Fruit fly (Drosophila melanogaster) whole organism, prepupa: ENCODE measurements around the gene CG9951.
A peak's percentile ranks its signal among the peaks of the same experiment; 100 is the strongest.

Source experiments
- Blimp-1 ChIP-seq: fragments of 200-800 bp; sonication (Bioruptor generic); optimal IDR thresholded peaks from 3 replicates; lab custom pipeline; 2017; ENCODE audit warnings: missing biosample characterization, missing genetic modification characterization, mild to moderate bottlenecking, moderate library complexity, missing genetic modification reagents
- CG10631 ChIP-seq: fragments of 200-800 bp; sonication (Bioruptor generic); optimal IDR thresholded peaks from 2 replicates; lab custom pipeline; 2016; ENCODE audit warnings: missing biosample characterization, missing genetic modification characterization
- CG10669 ChIP-seq: fragments of 200-800 bp; sonication (Bioruptor generic); optimal IDR thresholded peaks from 3 replicates; lab custom pipeline; 2018; ENCODE audit warnings: missing biosample characterization, mild to moderate bottlenecking, missing genetic modification characterization, moderate library complexity
- CG11294 ChIP-seq: fragments of 200-800 bp; sonication (Bioruptor generic); IDR thresholded peaks from 2 replicates; pipeline ENCODE4 v1.3.6; 2022; ENCODE audit warnings: missing biosample characterization, missing genetic modification characterization
- CG11902 ChIP-seq: fragments of 200-800 bp; sonication (Bioruptor generic); optimal IDR thresholded peaks from 3 replicates; lab custom pipeline; 2016; ENCODE audit warnings: missing biosample characterization, missing genetic modification characterization
- CG15336 ChIP-seq: fragments of 200-800 bp; sonication (Bioruptor generic); IDR thresholded peaks from 2 replicates; pipeline ENCODE4 v1.3.6; 2022; ENCODE audit warnings: missing biosample characterization, missing genetic modification characterization
- CG1621 ChIP-seq: fragments of 200-800 bp; sonication (Bioruptor generic); optimal IDR thresholded peaks from 3 replicates; lab custom pipeline; 2018; ENCODE audit warnings: missing biosample characterization, mild to moderate bottlenecking, missing genetic modification characterization
- CG16779 ChIP-seq: fragments of 200-800 bp; sonication (Bioruptor generic); optimal IDR thresholded peaks from 3 replicates; lab custom pipeline; 2017; ENCODE audit warnings: missing biosample characterization, mild to moderate bottlenecking, missing genetic modification characterization
- CG31627 ChIP-seq: fragments of 200-800 bp; sonication (Bioruptor generic); optimal IDR thresholded peaks from 3 replicates; lab custom pipeline; 2016; ENCODE audit warnings: missing biosample characterization, missing genetic modification characterization
- CG32006 ChIP-seq: fragments of 200-800 bp; sonication (Bioruptor generic); optimal IDR thresholded peaks from 3 replicates; lab custom pipeline; 2017; ENCODE audit warnings: missing biosample characterization, mild to moderate bottlenecking, missing genetic modification characterization
- CG34406 ChIP-seq: fragments of 200-800 bp; sonication (Bioruptor generic); optimal IDR thresholded peaks from 3 replicates; lab custom pipeline; 2016; ENCODE audit warnings: missing biosample characterization, missing genetic modification characterization
- CG3919 ChIP-seq: fragments of 200-800 bp; sonication (Bioruptor generic); optimal IDR thresholded peaks from 3 replicates; lab custom pipeline; 2016; ENCODE audit warnings: missing biosample characterization, missing genetic modification characterization
- CG4318 ChIP-seq: fragments of 200-800 bp; sonication (Bioruptor generic); optimal IDR thresholded peaks from 3 replicates; lab custom pipeline; 2017; ENCODE audit warnings: missing biosample characterization, mild to moderate bottlenecking, missing genetic modification characterization
- CG6276 ChIP-seq: fragments of 200-800 bp; sonication (Bioruptor generic); optimal IDR thresholded peaks from 2 replicates; lab custom pipeline; 2017; ENCODE audit warnings: missing biosample characterization, mild to moderate bottlenecking, missing genetic modification characterization
- CG6792 ChIP-seq: fragments of 200-800 bp; sonication (Bioruptor generic); optimal IDR thresholded peaks from 3 replicates; lab custom pipeline; 2016; ENCODE audit warnings: missing biosample characterization, missing genetic modification characterization
- CG6854 ChIP-seq: fragments of 200-800 bp; sonication (Bioruptor generic); optimal IDR thresholded peaks from 2 replicates; lab custom pipeline; 2017; ENCODE audit warnings: missing biosample characterization, mild to moderate bottlenecking, missing genetic modification characterization
- CG7368 ChIP-seq: fragments of 200-800 bp; sonication (Bioruptor generic); optimal IDR thresholded peaks from 3 replicates; lab custom pipeline; 2016; ENCODE audit warnings: missing biosample characterization, missing genetic modification characterization
- CG8632 ChIP-seq: fragments of 200-800 bp; sonication (Bioruptor generic); optimal IDR thresholded peaks from 3 replicates; lab custom pipeline; 2016; ENCODE audit warnings: missing biosample characterization, missing genetic modification characterization
- CG9139 ChIP-seq: fragments of 200-800 bp; sonication (Bioruptor generic); optimal IDR thresholded peaks from 3 replicates; lab custom pipeline; 2017; ENCODE audit warnings: missing biosample characterization, mild to moderate bottlenecking, missing genetic modification characterization
- Eip78C ChIP-seq: fragments of 200-800 bp; sonication (Bioruptor generic); peaks from one replicate; lab custom pipeline; 2016; ENCODE audit warnings: missing biosample characterization, missing genetic modification characterization
- Eip93F ChIP-seq: fragments of 200-800 bp; sonication (Bioruptor generic); optimal IDR thresholded peaks from 2 replicates; lab custom pipeline; 2016; ENCODE audit warnings: missing biosample characterization, mild to moderate bottlenecking, missing genetic modification characterization
- Ets21C ChIP-seq: fragments of 200-800 bp; sonication (Bioruptor generic); optimal IDR thresholded peaks from 3 replicates; lab custom pipeline; 2016; ENCODE audit warnings: missing biosample characterization, missing genetic modification characterization
- Ets96B ChIP-seq: fragments of 200-800 bp; optimal IDR thresholded peaks from 2 replicates; lab custom pipeline; 2019; ENCODE audit warnings: missing biosample characterization, mild to moderate bottlenecking, missing genetic modification characterization, moderate library complexity
- Gug ChIP-seq: fragments of 200-800 bp; sonication (Bioruptor generic); IDR thresholded peaks from 2 replicates; pipeline ENCODE4 v1.3.6; 2022; ENCODE audit warnings: missing biosample characterization, missing genetic modification characterization
- Hr38 ChIP-seq: sonication (Bioruptor generic); optimal IDR thresholded peaks from 2 replicates; lab custom pipeline; 2016; ENCODE audit warnings: missing biosample characterization, missing genetic modification characterization
- Hr4 ChIP-seq: fragments of 200-800 bp; sonication (Bioruptor generic); optimal IDR thresholded peaks from 3 replicates; lab custom pipeline; 2016; ENCODE audit warnings: missing biosample characterization, missing genetic modification characterization
- Lpt ChIP-seq: fragments of 200-800 bp; sonication (Bioruptor generic); optimal IDR thresholded peaks from 3 replicates; lab custom pipeline; 2016; ENCODE audit warnings: missing biosample characterization, missing genetic modification characterization
- OdsH ChIP-seq: fragments of 200-800 bp; sonication (Bioruptor generic); optimal IDR thresholded peaks from 3 replicates; lab custom pipeline; 2016; ENCODE audit warnings: missing biosample characterization, missing genetic modification characterization
- Smox ChIP-seq: fragments of 200-800 bp; sonication (Bioruptor generic); optimal IDR thresholded peaks from 3 replicates; lab custom pipeline; 2016; ENCODE audit warnings: missing biosample characterization, missing genetic modification characterization
- Sox102F ChIP-seq: fragments of 200-800 bp; sonication (Bioruptor generic); optimal IDR thresholded peaks from 2 replicates; lab custom pipeline; 2016; ENCODE audit warnings: missing biosample characterization, mild to moderate bottlenecking, missing genetic modification characterization
- Sox14 ChIP-seq: fragments of 200-800 bp; sonication (Bioruptor generic); optimal IDR thresholded peaks from 3 replicates; lab custom pipeline; 2016; ENCODE audit warnings: missing biosample characterization, missing genetic modification characterization
- Sox15 ChIP-seq: fragments of 200-800 bp; sonication (Bioruptor generic); optimal IDR thresholded peaks from 3 replicates; lab custom pipeline; 2016; ENCODE audit warnings: missing biosample characterization, missing genetic modification characterization
- achi ChIP-seq: fragments of 200-800 bp; sonication (Bioruptor generic); optimal IDR thresholded peaks from 3 replicates; lab custom pipeline; 2016; ENCODE audit warnings: missing biosample characterization, missing genetic modification characterization
- acj6 ChIP-seq: fragments of 200-800 bp; sonication (Bioruptor generic); optimal IDR thresholded peaks from 3 replicates; lab custom pipeline; 2016; ENCODE audit warnings: missing biosample characterization, missing genetic modification characterization
- cyc ChIP-seq: fragments of 200-800 bp; sonication (Bioruptor generic); optimal IDR thresholded peaks from 3 replicates; lab custom pipeline; 2016; ENCODE audit warnings: missing biosample characterization, missing genetic modification characterization
- dac ChIP-seq: fragments of 200-800 bp; sonication (Bioruptor generic); optimal IDR thresholded peaks from 2 replicates; lab custom pipeline; 2017; ENCODE audit warnings: missing biosample characterization, mild to moderate bottlenecking, missing genetic modification characterization
- dsx ChIP-seq: fragments of 200-800 bp; optimal IDR thresholded peaks from 3 replicates; lab custom pipeline; 2019; ENCODE audit warnings: missing biosample characterization, mild to moderate bottlenecking, missing genetic modification characterization, moderate library complexity; ENCODE audit not compliant: poor library complexity, severe bottlenecking
- fd59A ChIP-seq: fragments of 200-800 bp; sonication (Bioruptor generic); optimal IDR thresholded peaks from 2 replicates; lab custom pipeline; 2017; ENCODE audit warnings: missing biosample characterization, mild to moderate bottlenecking, missing genetic modification characterization, missing genetic modification reagents
- fd85E ChIP-seq: fragments of 200-800 bp; sonication (Bioruptor generic); optimal IDR thresholded peaks from 3 replicates; lab custom pipeline; 2016; ENCODE audit warnings: missing biosample characterization, missing genetic modification characterization
- fkh ChIP-seq: fragments of 200-800 bp; sonication (Bioruptor generic); optimal IDR thresholded peaks from 3 replicates; lab custom pipeline; 2017; ENCODE audit warnings: missing biosample characterization, mild to moderate bottlenecking, missing genetic modification characterization, moderate library complexity
- lz ChIP-seq: fragments of 200-800 bp; sonication (Bioruptor generic); optimal IDR thresholded peaks from 3 replicates; lab custom pipeline; 2016; ENCODE audit warnings: missing biosample characterization, missing genetic modification characterization
- net ChIP-seq: fragments of 200-800 bp; sonication (Bioruptor generic); optimal IDR thresholded peaks from 3 replicates; lab custom pipeline; 2016; ENCODE audit warnings: missing biosample characterization, missing genetic modification characterization
- pdm3 ChIP-seq: fragments of 200-800 bp; sonication (Bioruptor generic); optimal IDR thresholded peaks from 3 replicates; lab custom pipeline; 2016; ENCODE audit warnings: missing biosample characterization, missing genetic modification characterization
- salr ChIP-seq, 2 experiments: fragments of 200-800 bp; sonication (Bioruptor generic); optimal IDR thresholded peaks; 3 replicates each; lab custom pipeline; 2016 to 2018; ENCODE audit warnings: missing biosample characterization in 2 of 2, missing genetic modification characterization in 2 of 2, mild to moderate bottlenecking in 1 of 2
- spab ChIP-seq: fragments of 200-800 bp; sonication (Bioruptor generic); optimal IDR thresholded peaks from 2 replicates; lab custom pipeline; 2017; ENCODE audit warnings: missing biosample characterization, mild to moderate bottlenecking, missing genetic modification characterization, missing genetic modification reagents
- ss ChIP-seq, 2 experiments: fragments of 200-800 bp; sonication (Bioruptor generic); optimal IDR thresholded peaks; 2 replicates in 1 of 2; 3 replicates in 1 of 2; lab custom pipeline; 2017 to 2018; ENCODE audit warnings: mild to moderate bottlenecking in 2 of 2, missing biosample characterization in 2 of 2, missing genetic modification characterization in 2 of 2, moderate library complexity in 1 of 2
- svp ChIP-seq: fragments of 200-800 bp; sonication (Bioruptor generic); peaks from one replicate; lab custom pipeline; 2016; ENCODE audit warnings: missing biosample characterization, missing genetic modification characterization
- vri ChIP-seq: fragments of 200-800 bp; sonication (Bioruptor generic); optimal IDR thresholded peaks from 3 replicates; lab custom pipeline; 2016; ENCODE audit warnings: missing biosample characterization, mild to moderate bottlenecking, missing genetic modification characterization

The CG9951 gene

dm6 chr3L:16889545-16889944, 26.6 kb downstream of the CG9951 start:
- TF ChIP-seq CG16779 (no peak), vri (GFP tag; lab: Kevin White, UChicago) (peak; percentile 15), fkh (GFP tag; lab: Kevin White, UChicago) (peak; percentile 72), svp (GFP tag; lab: Kevin White, UChicago) (no peak)

DNA sequence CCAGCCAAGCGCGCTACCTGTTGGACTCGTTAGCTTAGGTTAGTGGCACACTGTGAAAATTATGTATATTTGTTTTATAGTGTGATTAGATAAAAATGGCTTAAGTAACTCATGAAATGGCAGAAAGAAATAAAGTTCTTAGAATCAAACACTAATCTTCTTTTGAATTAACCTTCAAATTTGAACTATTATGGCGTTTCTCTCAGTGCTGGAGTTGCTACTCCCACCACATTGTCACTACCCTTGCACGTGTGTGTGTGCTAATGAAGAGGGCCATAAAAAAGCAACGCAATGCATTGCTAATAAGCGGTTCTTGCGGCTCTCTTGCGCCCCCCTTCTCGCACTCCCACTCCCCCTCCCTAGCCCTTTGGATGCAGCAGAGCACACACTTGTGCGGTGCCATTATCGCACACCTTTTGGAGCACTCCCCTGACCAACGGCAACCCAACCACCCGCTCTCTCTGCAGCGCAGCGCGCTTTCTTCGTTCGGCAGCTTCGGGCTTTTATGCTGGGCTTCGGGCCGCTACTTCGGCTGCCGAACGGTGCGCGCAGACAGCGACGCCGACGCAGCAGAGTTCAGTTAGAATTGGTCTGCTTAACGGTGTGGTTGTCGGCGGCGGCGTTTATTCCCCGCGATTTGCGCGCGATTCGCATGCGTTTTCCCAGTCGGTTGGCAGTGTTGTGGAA, 27.8 kb downstream of the CG9951 start:
- TF ChIP-seq CG11902 (GFP tag; lab: Kevin White, UChicago) (peak; percentile 65), achi (GFP tag; lab: Kevin White, UChicago) (peak; percentile 85), Ets21C (peak; percentile 69), CG8632 (GFP tag; lab: Kevin White, UChicago) (peak; percentile 72), vri (GFP tag; lab: Kevin White, UChicago) (peak; percentile 95), dac (GFP tag; lab: Kevin White, UChicago) (peak; percentile 74), fkh (GFP tag; lab: Kevin White, UChicago) (peak; percentile 27), CG3919 (GFP tag; lab: Kevin White, UChicago) (peak; percentile 87), CG10669 (GFP tag; lab: Kevin White, UChicago) (peak; percentile 71), Hr38 (GFP tag; lab: Kevin White, UChicago) (no peak), salr (GFP tag; optimal IDR thresholded peaks at IDR 0.05; lab: Kevin White, UChicago) (peak; percentile 68 to 86), ss (GFP tag; optimal IDR thresholded peaks at IDR 0.05; lab: Kevin White, UChicago) (peak; percentile 55 to 71), CG11294 (GFP tag; lab: Robert Waterston, UW) (peak; percentile 67), Ets96B (tag; lab: Kevin White, UChicago) (peak; percentile 81), Eip93F (GFP tag; lab: Kevin White, UChicago) (no peak), CG16779 (peak; percentile 74), CG9139 (GFP tag; lab: Kevin White, UChicago) (peak; percentile 41), CG4318 (GFP tag; lab: Kevin White, UChicago) (peak; percentile 85), Sox14 (GFP tag; lab: Kevin White, UChicago) (peak; percentile 88), Gug (GFP tag; lab: Robert Waterston, UW) (peak; percentile 90), pdm3 (GFP tag; lab: Kevin White, UChicago) (peak; percentile 87), Eip78C (GFP tag; lab: Kevin White, UChicago) (peak; percentile 96), acj6 (peak; percentile 88), net (GFP tag; lab: Kevin White, UChicago) (peak; percentile 86), CG7368 (peak; percentile 65), Hr4 (GFP tag; lab: Kevin White, UChicago) (peak; percentile 91), Smox (GFP tag; lab: Kevin White, UChicago) (peak; percentile 77), Lpt (GFP tag; lab: Kevin White, UChicago) (peak; percentile 82), CG10631 (GFP tag; lab: Kevin White, UChicago) (peak; percentile 90), CG6792 (GFP tag; lab: Kevin White, UChicago) (peak; percentile 89), Sox102F (GFP tag; lab: Kevin White, UChicago) (peak; percentile 75), CG15336 (GFP tag; lab: Robert Waterston, UW) (peak; percentile 92), CG31627 (GFP tag; lab: Kevin White, UChicago) (peak; percentile 87), CG6854 (peak; percentile 63), cyc (GFP tag; lab: Kevin White, UChicago) (peak; percentile 84), Sox15 (GFP tag; lab: Kevin White, UChicago) (peak; percentile 68), CG32006 (GFP tag; lab: Kevin White, UChicago) (peak; percentile 92), OdsH (GFP tag; lab: Kevin White, UChicago) (peak; percentile 89), fd85E (GFP tag; lab: Kevin White, UChicago) (no peak), CG6276 (GFP tag; lab: Kevin White, UChicago) (peak; percentile 76), CG34406 (GFP tag; lab: Kevin White, UChicago) (peak; percentile 80), Blimp-1 (GFP tag; lab: Kevin White, UChicago) (peak; percentile 45), fd59A (GFP tag; lab: Kevin White, UChicago) (peak; percentile 77), dsx (GFP tag; lab: Kevin White, UChicago) (peak; percentile 79), CG1621 (tag; lab: Kevin White, UChicago) (peak; percentile 76), lz (GFP tag; lab: Kevin White, UChicago) (peak; percentile 88), spab (GFP tag; lab: Kevin White, UChicago) (peak; percentile 73)
